Worm (Caenorhabditis elegans) whole organism, L4 larva: Measurements from ENCODE around the gene acy-1.

ENCODE experiments used
- D1046.2 ChIP-seq: fragments of 200-800 bp; sonication (Bioruptor generic); IDR thresholded peaks from 2 replicates; pipeline ENCODE4 v1.3.6; 2022; ENCODE audit warnings: missing genetic modification characterization, missing compliant biosample characterization
- F37D6.2 ChIP-seq: sonication (generic microtip); optimal IDR thresholded peaks from 2 replicates; lab custom pipeline; 2016; ENCODE audit warnings: mild to moderate bottlenecking, missing genetic modification characterization, missing compliant biosample characterization
- R02D3.7 ChIP-seq: fragments of 150-350 bp; sonication (generic microtip); optimal IDR thresholded peaks from 3 replicates; lab custom pipeline; 2014; ENCODE audit warnings: missing biosample characterization, missing genetic modification characterization
- T20F7.1 ChIP-seq: fragments of 200-800 bp; sonication (Bioruptor generic); optimal IDR thresholded peaks from 2 replicates; lab custom pipeline; 2018; ENCODE audit warnings: mild to moderate bottlenecking, missing genetic modification characterization, missing compliant biosample characterization
- Y105C5A.15 ChIP-seq: fragments of 200-800 bp; sonication (Bioruptor generic); IDR thresholded peaks from 2 replicates; pipeline ENCODE4 v1.3.6; 2022; ENCODE audit warnings: missing genetic modification characterization, missing compliant biosample characterization
- Y75B8A.6 ChIP-seq: fragments of 200-800 bp; sonication (Bioruptor generic); IDR thresholded peaks from 2 replicates; pipeline ENCODE4 v1.3.6; 2022; ENCODE audit warnings: missing genetic modification reagents, missing genetic modification characterization, missing compliant biosample characterization
- ZK546.5 ChIP-seq, 2 experiments: sonication (generic microtip); optimal IDR thresholded peaks; 2 replicates each; lab custom pipeline; 2017; ENCODE audit warnings: missing biosample characterization in 2 of 2, missing genetic modification characterization in 2 of 2
- aha-1 ChIP-seq: fragments of 150-350 bp; peaks from one replicate; lab custom pipeline; 2014; ENCODE audit warnings: missing biosample characterization, missing genetic modification characterization
- aly-2 ChIP-seq: sonication (generic microtip); optimal IDR thresholded peaks from 2 replicates; lab custom pipeline; 2018; ENCODE audit warnings: missing biosample characterization, missing genetic modification characterization
- ama-1 ChIP-seq: fragments of 150-350 bp; optimal IDR thresholded peaks from 2 replicates; lab custom pipeline; 2014; ENCODE audit warnings: inconsistent platforms, mixed read lengths
- arid-1 ChIP-seq: fragments of 200-800 bp; sonication (Bioruptor generic); conservative IDR thresholded peaks from 2 replicates; pipeline ENCODE4 v1.3.6; 2022; ENCODE audit warnings: missing genetic modification reagents, missing genetic modification characterization, missing compliant biosample characterization
- ceh-28 ChIP-seq: fragments of 150-350 bp; optimal IDR thresholded peaks from 2 replicates; lab custom pipeline; 2014; ENCODE audit warnings: missing biosample characterization, missing genetic modification reagents, missing genetic modification characterization
- ceh-62 ChIP-seq: sonication (generic microtip); optimal IDR thresholded peaks from 2 replicates; lab custom pipeline; 2017; ENCODE audit warnings: missing biosample characterization, missing genetic modification characterization
- cey-2 ChIP-seq: sonication (generic microtip); optimal IDR thresholded peaks from 3 replicates; lab custom pipeline; 2017; ENCODE audit warnings: missing genetic modification characterization, mild to moderate bottlenecking, missing compliant biosample characterization, antibody characterized with exemption, borderline replicate concordance; ENCODE audit not compliant: insufficient read depth
- ctbp-1 ChIP-seq: fragments of 200-800 bp; sonication (Bioruptor generic); IDR thresholded peaks from 2 replicates; pipeline ENCODE4 v1.3.6; 2022; ENCODE audit warnings: missing genetic modification reagents, missing genetic modification characterization, missing compliant biosample characterization
- daf-16 ChIP-seq, 3 experiments: sonication (generic microtip); optimal IDR thresholded peaks; 2 replicates each; lab custom pipeline; 2016 to 2017; ENCODE audit warnings: missing genetic modification characterization in 3 of 3, missing genetic modification reagents in 3 of 3, mild to moderate bottlenecking in 2 of 3, missing compliant biosample characterization in 2 of 3, missing biosample characterization in 1 of 3, moderate library complexity in 1 of 3
- daf-19 ChIP-seq: fragments of 200-800 bp; sonication (Bioruptor generic); conservative IDR thresholded peaks from 2 replicates; pipeline ENCODE4 v1.3.6; 2022; ENCODE audit warnings: missing genetic modification characterization, missing compliant biosample characterization
- daf-8 ChIP-seq: fragments of 200-800 bp; sonication (Bioruptor generic); IDR thresholded peaks from 2 replicates; pipeline ENCODE4 v1.3.6; 2022; ENCODE audit warnings: missing genetic modification characterization, missing compliant biosample characterization
- dmd-8 ChIP-seq: fragments of 200-800 bp; sonication (Bioruptor generic); IDR thresholded peaks from 2 replicates; pipeline ENCODE4 v1.3.6; 2022; ENCODE audit warnings: missing genetic modification characterization, missing compliant biosample characterization
- dpl-1 ChIP-seq: fragments of 150-350 bp; optimal IDR thresholded peaks from 2 replicates; lab custom pipeline; 2014; ENCODE audit warnings: missing biosample characterization, missing genetic modification reagents, missing genetic modification characterization
- dve-1 ChIP-seq: sonication (generic microtip); optimal IDR thresholded peaks from 2 replicates; lab custom pipeline; 2017; ENCODE audit warnings: antibody characterized with exemption, mild to moderate bottlenecking, missing genetic modification characterization, missing compliant biosample characterization; ENCODE audit not compliant: insufficient read depth
- egl-43 ChIP-seq: fragments of 200-800 bp; sonication (Bioruptor generic); IDR thresholded peaks from 2 replicates; pipeline ENCODE4 v1.3.6; 2022; ENCODE audit warnings: missing genetic modification reagents, missing genetic modification characterization, missing compliant biosample characterization
- fkh-10 ChIP-seq: fragments of 150-350 bp; optimal IDR thresholded peaks from 2 replicates; lab custom pipeline; 2014; ENCODE audit warnings: missing biosample characterization, missing genetic modification reagents, missing genetic modification characterization
- fos-1 ChIP-seq: fragments of 150-350 bp; optimal IDR thresholded peaks from 2 replicates; lab custom pipeline; 2014; ENCODE audit warnings: missing biosample characterization, missing genetic modification characterization
- gei-8 ChIP-seq: fragments of 200-800 bp; sonication (Bioruptor generic); optimal IDR thresholded peaks from 2 replicates; lab custom pipeline; 2018; ENCODE audit warnings: mild to moderate bottlenecking, missing genetic modification characterization, missing compliant biosample characterization
- hlh-11 ChIP-seq: fragments of 200-800 bp; sonication (Bioruptor generic); optimal IDR thresholded peaks from 2 replicates; lab custom pipeline; 2018; ENCODE audit warnings: mild to moderate bottlenecking, missing genetic modification characterization, missing compliant biosample characterization
- hmg-1.1 ChIP-seq: fragments of 200-800 bp; sonication (Bioruptor generic); IDR thresholded peaks from 2 replicates; pipeline ENCODE4 v1.3.6; 2022; ENCODE audit warnings: missing genetic modification reagents, missing genetic modification characterization, missing compliant biosample characterization
- lin-1 ChIP-seq: fragments of 200-800 bp; sonication (Bioruptor generic); IDR thresholded peaks from 2 replicates; pipeline ENCODE4 v1.3.6; 2022; ENCODE audit warnings: missing genetic modification reagents, missing genetic modification characterization, missing compliant biosample characterization
- lin-13 ChIP-seq: fragments of 150-350 bp; optimal IDR thresholded peaks from 2 replicates; lab custom pipeline; 2014; ENCODE audit warnings: missing biosample characterization, missing genetic modification reagents, missing genetic modification characterization
- lin-38 ChIP-seq: fragments of 200-800 bp; sonication (Bioruptor generic); IDR thresholded peaks from 2 replicates; pipeline ENCODE4 v1.3.6; 2022; ENCODE audit warnings: missing genetic modification reagents, missing genetic modification characterization, missing compliant biosample characterization
- lin-39 ChIP-seq: fragments of 150-350 bp; optimal IDR thresholded peaks from 2 replicates; lab custom pipeline; 2014; ENCODE audit warnings: missing biosample characterization, missing genetic modification reagents, missing genetic modification characterization
- lsy-2 ChIP-seq, 2 experiments: fragments of 150-350 bp in 1 of 2; sonication (generic microtip) in 1 of 2; optimal IDR thresholded peaks; 2 replicates each; lab custom pipeline; 2014 to 2017; ENCODE audit warnings: missing biosample characterization in 2 of 2, missing genetic modification characterization in 2 of 2
- madf-5 ChIP-seq, 2 experiments: fragments of 200-800 bp; sonication (Bioruptor generic); IDR thresholded peaks; 2 replicates each; pipeline ENCODE4 v1.3.6; 2022; ENCODE audit warnings: missing compliant biosample characterization in 2 of 2, missing genetic modification characterization in 2 of 2
- mep-1 ChIP-seq: fragments of 150-350 bp; sonication (generic microtip); optimal IDR thresholded peaks from 3 replicates; lab custom pipeline; 2014; ENCODE audit warnings: missing biosample characterization, missing genetic modification characterization
- nhr-11 ChIP-seq: fragments of 150-350 bp; optimal IDR thresholded peaks from 2 replicates; lab custom pipeline; 2014; ENCODE audit warnings: missing biosample characterization, missing genetic modification characterization
- nhr-237 ChIP-seq: sonication (generic microtip); optimal IDR thresholded peaks from 2 replicates; lab custom pipeline; 2017; ENCODE audit warnings: missing biosample characterization, missing genetic modification characterization
- nhr-28 ChIP-seq: fragments of 150-350 bp; optimal IDR thresholded peaks from 2 replicates; lab custom pipeline; 2014; ENCODE audit warnings: missing biosample characterization, missing genetic modification characterization
- nhr-76 ChIP-seq: fragments of 150-350 bp; optimal IDR thresholded peaks from 2 replicates; lab custom pipeline; 2014; ENCODE audit warnings: missing biosample characterization, missing genetic modification characterization
- sdz-12 ChIP-seq: fragments of 200-800 bp; sonication (Bioruptor generic); optimal IDR thresholded peaks from 2 replicates; lab custom pipeline; 2018; ENCODE audit warnings: mild to moderate bottlenecking, missing genetic modification characterization, missing compliant biosample characterization
- set-16 ChIP-seq: fragments of 200-800 bp; sonication (Bioruptor generic); IDR thresholded peaks from 2 replicates; pipeline ENCODE4 v1.3.6; 2022; ENCODE audit warnings: missing genetic modification reagents, missing genetic modification characterization, missing compliant biosample characterization
- snpc-1.2 ChIP-seq: fragments of 200-800 bp; sonication (Bioruptor generic); IDR thresholded peaks from 2 replicates; pipeline ENCODE4 v1.3.6; 2022; ENCODE audit warnings: missing genetic modification reagents, missing genetic modification characterization, missing compliant biosample characterization
- snpc-4 ChIP-seq: fragments of 150-350 bp; optimal IDR thresholded peaks from 2 replicates; lab custom pipeline; 2014; ENCODE audit warnings: missing biosample characterization, missing genetic modification characterization
- spr-3 ChIP-seq: fragments of 200-800 bp; sonication (Bioruptor generic); optimal IDR thresholded peaks from 2 replicates; lab custom pipeline; 2018; ENCODE audit warnings: mild to moderate bottlenecking, missing genetic modification characterization, missing compliant biosample characterization
- tra-1 ChIP-seq: fragments of 200-800 bp; sonication (Bioruptor generic); IDR thresholded peaks from 2 replicates; pipeline ENCODE4 v1.3.6; 2022; ENCODE audit warnings: missing genetic modification reagents, missing genetic modification characterization, missing compliant biosample characterization
- unc-39 ChIP-seq: sonication (generic microtip); optimal IDR thresholded peaks from 2 replicates; lab custom pipeline; 2017; ENCODE audit warnings: missing biosample characterization, missing genetic modification characterization
- unc-62 ChIP-seq, 3 experiments: fragments of 150-350 bp in 1 of 3; sonication (generic microtip); optimal IDR thresholded peaks in 2 of 3; peaks in 1 of 3; 1 replicate in 1 of 3; 2 replicates in 2 of 3; lab custom pipeline; 2014 to 2017; ENCODE audit warnings: missing biosample characterization in 3 of 3, missing genetic modification characterization in 3 of 3, missing genetic modification reagents in 3 of 3, missing genotype in 1 of 3
- zag-1 ChIP-seq: fragments of 150-350 bp; optimal IDR thresholded peaks from 2 replicates; lab custom pipeline; 2014; ENCODE audit warnings: missing biosample characterization, missing genetic modification characterization
- zip-2 ChIP-seq: fragments of 150-350 bp; optimal IDR thresholded peaks from 2 replicates; lab custom pipeline; 2014; ENCODE audit warnings: missing biosample characterization, missing genetic modification characterization
- ztf-11 ChIP-seq: fragments of 150-350 bp; optimal IDR thresholded peaks from 2 replicates; lab custom pipeline; 2014; ENCODE audit warnings: missing biosample characterization, missing genetic modification characterization
- ztf-7 ChIP-seq: fragments of 150-350 bp; optimal IDR thresholded peaks from 2 replicates; lab custom pipeline; 2014; ENCODE audit warnings: missing biosample characterization, missing genetic modification characterization

acy-1 gene

ce11 chrIII:4689595-4689994 lies 32.3 kb upstream of the acy-1 start (continued):
- TF ChIP-seq unc-62 (GFP tag; optimal IDR thresholded peaks at IDR 0.05 in 1 of 2; lab: Kevin White, UChicago) (no peak), unc-62 (tag; optimal IDR thresholded peaks at IDR 0.05; lab: Kevin White, UChicago) (no peak), egl-43 (GFP tag; lab: Robert Waterston, UW) (peak; percentile 94), arid-1 (GFP tag; lab: Robert Waterston, UW) (peak; percentile 89), ceh-62 (tag; lab: Kevin White, UChicago) (no peak), dmd-8 (GFP tag; lab: Robert Waterston, UW) (peak; percentile 93), zip-2 (peak; percentile 56), snpc-4 (no peak), madf-5 (GFP tag; IDR thresholded peaks at IDR 0.05; lab: Robert Waterston, UW) (peak; percentile 59 to 88; a peak in 2 of 4 replicates), set-16 (GFP tag; lab: Robert Waterston, UW) (no peak)

ce11 chrIII:4693281-4693680 lies 28.6 kb upstream of the acy-1 start, which contains the start of gene nifk-1:
Gene nifk-1 (minus strand): TSS chrIII:4693307.
- TF ChIP-seq ctbp-1 (GFP tag; lab: Robert Waterston, UW) (no peak), zip-2 (no peak), ama-1 (lab: Kevin White, UChicago) (no peak), snpc-1.2 (GFP tag; lab: Robert Waterston, UW) (no peak), nhr-76 (tag; lab: Kevin White, UChicago) (no peak), egl-43 (GFP tag; lab: Robert Waterston, UW) (no peak), aly-2 (no peak), lsy-2 (tag; optimal IDR thresholded peaks at IDR 0.05; lab: Kevin White, UChicago) (peak in 1 of 2 experiments; percentile 87), daf-8 (GFP tag; lab: Robert Waterston, UW) (no peak), hlh-11 (tag; lab: Kevin White, UChicago) (peak; percentile 80), ZK546.5 (tag; optimal IDR thresholded peaks at IDR 0.05; lab: Kevin White, UChicago) (no peak), unc-39 (no peak), ceh-28 (no peak), T20F7.1 (GFP tag; lab: Kevin White, UChicago) (peak; percentile 70), dpl-1 (GFP tag; lab: Kevin White, UChicago) (peak; percentile 80), dmd-8 (GFP tag; lab: Robert Waterston, UW) (no peak), aha-1 (peak; percentile 70), mep-1 (tag; lab: Kevin White, UChicago) (peak; percentile 83), sdz-12 (no peak), hmg-1.1 (GFP tag; lab: Robert Waterston, UW) (peak; percentile 58), ztf-11 (no peak), spr-3 (GFP tag; lab: Kevin White, UChicago) (no peak), nhr-237 (no peak), Y105C5A.15 (GFP tag; lab: Robert Waterston, UW) (no peak), fos-1 (tag; lab: Kevin White, UChicago) (no peak), dve-1 (peak; percentile 90), nhr-11 (tag; lab: Kevin White, UChicago) (peak; percentile 22), F37D6.2 (tag; lab: Kevin White, UChicago) (no peak), daf-16 (GFP tag; optimal IDR thresholded peaks at IDR 0.05; lab: Kevin White, UChicago) (peak in 1 of 2 experiments; percentile 55), daf-16 (tag; optimal IDR thresholded peaks at IDR 0.05; lab: Kevin White, UChicago) (peak; percentile 94), tra-1 (GFP tag; lab: Robert Waterston, UW) (no peak), lin-1 (GFP tag; lab: Robert Waterston, UW) (0 out of 2 replicates have a peak, but pooled peaks have one; percentile 23), daf-19 (GFP tag; lab: Robert Waterston, UW) (no peak), lin-39 (tag; lab: Kevin White, UChicago) (no peak), fkh-10 (GFP tag; lab: Kevin White, UChicago) (no peak), snpc-4 (no peak), R02D3.7 (tag; lab: Kevin White, UChicago) (no peak), zag-1 (no peak), nhr-28 (tag; lab: Kevin White, UChicago) (peak; percentile 76), lin-13 (GFP tag; lab: Kevin White, UChicago) (peak; percentile 19), gei-8 (GFP tag; lab: Kevin White, UChicago) (no peak), ztf-7 (tag; lab: Kevin White, UChicago) (peak; percentile 28), Y75B8A.6 (GFP tag; lab: Robert Waterston, UW) (no peak), madf-5 (GFP tag; IDR thresholded peaks at IDR 0.05; lab: Robert Waterston, UW) (no peak), cey-2 (tag; lab: Kevin White, UChicago) (no peak), D1046.2 (GFP tag; lab: Robert Waterston, UW) (no peak), lin-38 (peak; percentile 77)
